Fruit fly (Drosophila melanogaster) Kc167 (cell line): ENCODE results near the gene Scsalpha1.

ENCODE experiments used
- Sin3A ChIP-seq: fragments of >200 bp; optimal IDR thresholded peaks from 2 replicates; lab custom pipeline; 2018; ENCODE audit warnings: missing external identifiers
- h ChIP-seq: fragments of >200 bp; optimal IDR thresholded peaks from 3 replicates; lab custom pipeline; 2018; ENCODE audit warnings: missing external identifiers
- psq ChIP-seq: fragments of >200 bp; optimal IDR thresholded peaks from 2 replicates; lab custom pipeline; 2017; ENCODE audit warnings: missing external identifiers

- TF ChIP-seq psq (lab: Kevin White, UChicago), result no peak
- TF ChIP-seq Sin3A (lab: Kevin White, UChicago), result no peak
- no peak for TF ChIP-seq h (lab: Kevin White, UChicago)
Measured at dm6 chr3L:3769157-3769556, 44.9 kb upstream of the Scsalpha1 start.
